Worm (Caenorhabditis elegans) whole organism, L3 larva: Measurements from ENCODE around the gene F40G9.19.

ENCODE experiments used
- ama-1 ChIP-seq: fragments of 150-350 bp; optimal IDR thresholded peaks from 2 replicates; lab custom pipeline; 2018
- ceh-82 ChIP-seq: fragments of 150-350 bp; optimal IDR thresholded peaks from 2 replicates; lab custom pipeline; 2014; ENCODE audit warnings: missing biosample characterization, missing genetic modification characterization
- elt-2 ChIP-seq: sonication (generic microtip); optimal IDR thresholded peaks from 2 replicates; lab custom pipeline; 2016; ENCODE audit warnings: missing genetic modification reagents, mild to moderate bottlenecking, missing genetic modification characterization, missing compliant biosample characterization
- nhr-28 ChIP-seq: fragments of 150-350 bp; optimal IDR thresholded peaks from 2 replicates; lab custom pipeline; 2014; ENCODE audit warnings: missing biosample characterization, missing genetic modification characterization
- nhr-76 ChIP-seq: fragments of 150-350 bp; sonication (generic microtip); optimal IDR thresholded peaks from 5 replicates; lab custom pipeline; 2014; ENCODE audit warnings: missing biosample characterization, missing genetic modification characterization

DNA sequence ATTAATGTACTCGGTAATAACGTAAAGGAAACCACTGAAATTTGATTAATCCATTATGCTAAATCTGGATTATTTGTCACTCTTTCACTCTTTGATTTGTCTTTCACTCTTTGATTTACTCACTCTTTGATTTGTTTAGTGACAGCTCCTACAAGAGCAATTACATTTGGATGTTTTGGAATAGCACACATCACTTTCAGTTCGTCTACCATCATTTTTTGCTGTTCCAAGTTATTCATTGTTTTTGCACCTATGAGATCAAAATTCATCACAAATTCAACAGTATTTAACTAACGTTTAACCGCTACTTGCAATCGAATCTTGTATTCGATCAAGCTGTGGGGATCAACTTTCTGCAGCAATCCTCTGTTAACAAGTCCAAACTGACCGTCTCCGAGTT lies 24.5 kb upstream of the F40G9.19 start:
- TF ChIP-seq elt-2 (no peak), nhr-28 (tag; lab: Kevin White, UChicago) (no peak), ceh-82 (no peak), nhr-76 (tag; lab: Kevin White, UChicago) (no peak), ama-1 (lab: Kevin White, UChicago) (no peak)
